Fruit fly (Drosophila melanogaster) whole organism, pupa: Measurements from ENCODE around the gene CrebA.

Experiments used
- CG10348 ChIP-seq: fragments of 200-800 bp; sonication (Bioruptor generic); IDR thresholded peaks from 2 replicates; pipeline ENCODE4 v1.3.6; 2022; ENCODE audit warnings: missing biosample characterization, missing genetic modification characterization
- CG12605 ChIP-seq: fragments of 200-800 bp; sonication (Bioruptor generic); IDR thresholded peaks from 2 replicates; pipeline ENCODE4 v1.3.6; 2022; ENCODE audit warnings: missing biosample characterization, missing genetic modification characterization
- CG13204 ChIP-seq: fragments of 200-800 bp; sonication (Bioruptor generic); optimal IDR thresholded peaks from 2 replicates; lab custom pipeline; 2018; ENCODE audit warnings: missing biosample characterization, mild to moderate bottlenecking, missing genetic modification characterization, moderate library complexity
- CG14655 ChIP-seq: fragments of 200-800 bp; sonication (Bioruptor generic); optimal IDR thresholded peaks from 3 replicates; lab custom pipeline; 2017; ENCODE audit warnings: mild to moderate bottlenecking, missing biosample characterization, missing genetic modification reagents, missing genetic modification characterization
- CG15710 ChIP-seq: fragments of 200-800 bp; sonication (Bioruptor generic); optimal IDR thresholded peaks from 2 replicates; lab custom pipeline; 2018; ENCODE audit warnings: missing biosample characterization, mild to moderate bottlenecking, missing genetic modification characterization, moderate library complexity
- CG17806 ChIP-seq: fragments of 200-800 bp; sonication (Bioruptor generic); optimal IDR thresholded peaks from 2 replicates; lab custom pipeline; 2018; ENCODE audit warnings: missing biosample characterization, mild to moderate bottlenecking, missing genetic modification characterization, moderate library complexity
- CG32121 ChIP-seq: fragments of 200-800 bp; sonication (Bioruptor generic); IDR thresholded peaks from 2 replicates; pipeline ENCODE4 v1.3.6; 2022; ENCODE audit warnings: missing biosample characterization, missing genetic modification characterization
- CG34367 ChIP-seq: fragments of 200-800 bp; sonication (Bioruptor generic); optimal IDR thresholded peaks from 2 replicates; lab custom pipeline; 2018; ENCODE audit warnings: missing biosample characterization, mild to moderate bottlenecking, missing genetic modification characterization
- CG4496 ChIP-seq: fragments of 200-800 bp; sonication (Bioruptor generic); IDR thresholded peaks from 3 replicates; pipeline ENCODE4 v1.3.6; 2022; ENCODE audit warnings: missing biosample characterization, missing genetic modification characterization
- CG8159 ChIP-seq: fragments of 200-800 bp; sonication (Bioruptor generic); optimal IDR thresholded peaks from 3 replicates; lab custom pipeline; 2018; ENCODE audit warnings: missing biosample characterization, mild to moderate bottlenecking, missing genetic modification characterization, moderate library complexity
- CG8301 ChIP-seq: fragments of 200-800 bp; sonication (Bioruptor generic); optimal IDR thresholded peaks from 2 replicates; lab custom pipeline; 2018; ENCODE audit warnings: missing biosample characterization, mild to moderate bottlenecking, missing genetic modification characterization
- CG9948 ChIP-seq: fragments of 200-800 bp; sonication (Bioruptor generic); optimal IDR thresholded peaks from 2 replicates; lab custom pipeline; 2018; ENCODE audit warnings: missing biosample characterization, mild to moderate bottlenecking, missing genetic modification characterization, moderate library complexity
- D1 ChIP-seq: fragments of 200-800 bp; sonication (Bioruptor generic); optimal IDR thresholded peaks from 2 replicates; lab custom pipeline; 2018; ENCODE audit warnings: missing biosample characterization, mild to moderate bottlenecking, missing genetic modification characterization, moderate library complexity
- EcR ChIP-seq: fragments of 200-800 bp; sonication (Bioruptor generic); optimal IDR thresholded peaks from 3 replicates; lab custom pipeline; 2019; ENCODE audit warnings: missing biosample characterization, missing genetic modification characterization, mild to moderate bottlenecking, moderate library complexity, missing genetic modification reagents
- Ets98B ChIP-seq: fragments of 200-800 bp; sonication (Bioruptor generic); IDR thresholded peaks from 2 replicates; pipeline ENCODE4 v1.3.6; 2022; ENCODE audit warnings: missing biosample characterization, missing genetic modification characterization
- Pif1A ChIP-seq: fragments of 200-800 bp; sonication (Bioruptor generic); optimal IDR thresholded peaks from 3 replicates; lab custom pipeline; 2016; ENCODE audit warnings: missing biosample characterization, missing genetic modification characterization
- Pif1B ChIP-seq: fragments of 200-800 bp; sonication (Bioruptor generic); optimal IDR thresholded peaks from 3 replicates; lab custom pipeline; 2016; ENCODE audit warnings: missing biosample characterization, missing genetic modification characterization
- Snoo ChIP-seq: fragments of 200-800 bp; sonication (Bioruptor generic); optimal IDR thresholded peaks from 3 replicates; lab custom pipeline; 2017; ENCODE audit warnings: missing biosample characterization, mild to moderate bottlenecking, missing genetic modification characterization, inconsistent platforms
- fd96Ca ChIP-seq: fragments of 200-800 bp; sonication (Bioruptor generic); IDR thresholded peaks from 3 replicates; pipeline ENCODE4 v1.3.6; 2022; ENCODE audit warnings: missing biosample characterization, missing genetic modification characterization
- gl ChIP-seq: fragments of 200-800 bp; sonication (Bioruptor generic); optimal IDR thresholded peaks from 2 replicates; lab custom pipeline; 2018; ENCODE audit warnings: missing biosample characterization, mild to moderate bottlenecking, missing genetic modification characterization
- rn ChIP-seq: fragments of 200-800 bp; sonication (Bioruptor generic); IDR thresholded peaks from 2 replicates; pipeline ENCODE4 v1.3.6; 2022; ENCODE audit warnings: missing biosample characterization, missing genetic modification characterization

CrebA gene

DNA sequence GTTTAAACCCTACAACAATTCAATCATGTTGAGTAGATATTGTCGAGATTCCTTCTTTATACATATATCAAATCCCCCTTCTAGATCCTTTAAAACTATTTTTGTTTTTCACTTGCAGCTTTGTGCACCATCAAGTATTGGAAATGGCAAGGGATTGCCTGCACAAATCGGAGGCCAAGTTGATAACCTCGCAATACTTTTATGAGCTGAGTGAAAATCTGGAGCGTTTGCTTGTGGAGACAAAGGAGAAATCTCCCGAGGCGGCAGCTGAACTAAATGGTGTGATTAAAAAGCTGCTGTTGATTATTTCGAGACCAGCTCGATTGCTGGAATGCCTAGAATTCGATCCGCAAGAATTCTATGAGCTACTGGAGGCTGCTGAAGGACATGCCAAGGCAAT lies 35.4 kb downstream of the CrebA start:
- TF ChIP-seq CG34367 (tag; lab: Kevin White, UChicago) = no peak
- TF ChIP-seq CG13204 (GFP tag; lab: Kevin White, UChicago) = no peak
- TF ChIP-seq gl = no peak
- TF ChIP-seq CG9948 (tag; lab: Kevin White, UChicago) = no peak
- TF ChIP-seq D1 (tag; lab: Kevin White, UChicago) = no peak
- no peak for TF ChIP-seq CG8159 (tag; lab: Kevin White, UChicago)
- TF ChIP-seq rn (GFP tag; lab: Robert Waterston, UW) = no peak
- TF ChIP-seq CG32121 (GFP tag; lab: Robert Waterston, UW) = no peak
- TF ChIP-seq CG10348 = no peak
- TF ChIP-seq CG17806 = no peak
- TF ChIP-seq EcR = no peak
- TF ChIP-seq CG15710 (tag; lab: Kevin White, UChicago) = no peak
- TF ChIP-seq Snoo = no peak

DNA sequence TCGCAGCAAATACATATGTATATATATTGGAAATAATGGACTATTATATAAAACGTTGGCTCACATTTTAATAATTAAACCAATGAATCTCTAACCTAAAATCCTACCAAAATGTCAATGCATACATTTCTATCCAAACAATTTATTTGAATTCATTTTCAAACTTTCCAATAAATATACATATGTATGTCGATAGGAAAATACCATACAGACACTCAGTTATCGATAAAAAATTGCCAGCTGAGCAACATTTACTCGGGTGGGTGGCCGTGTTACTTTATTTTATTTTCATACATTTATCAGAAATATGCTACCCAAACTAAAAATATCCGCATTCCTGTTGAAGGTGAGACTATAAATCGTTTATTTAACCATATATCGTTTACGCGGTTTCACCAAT lies 41.2 kb downstream of the CrebA start, which contains the start of gene Ufsp2:
Ufsp2 (plus strand) TSS at position 214 of the 400 bp plus-strand sequence.
- TF ChIP-seq EcR = no peak
- TF ChIP-seq gl = no peak
- TF ChIP-seq CG32121 (GFP tag; lab: Robert Waterston, UW) = no peak
- TF ChIP-seq CG10348 = no peak
- no peak for TF ChIP-seq rn (GFP tag; lab: Robert Waterston, UW)
- no peak for TF ChIP-seq CG17806
- TF ChIP-seq CG13204 (GFP tag; lab: Kevin White, UChicago) = no peak

- peak; percentile 79; the same call in 1 of the 2 replicates for TF ChIP-seq CG32121 (GFP tag; lab: Robert Waterston, UW)
- peak; percentile 2 for TF ChIP-seq gl
- TF ChIP-seq Pif1A (GFP tag; lab: Kevin White, UChicago) = no peak
- peak; percentile 45 for TF ChIP-seq CG34367 (tag; lab: Kevin White, UChicago)
- no peak for TF ChIP-seq CG13204 (GFP tag; lab: Kevin White, UChicago)
- peak; percentile 67 for TF ChIP-seq Snoo
- no peak for TF ChIP-seq CG8301 (tag; lab: Kevin White, UChicago)
- TF ChIP-seq rn (GFP tag; lab: Robert Waterston, UW) = peak; percentile 93
- TF ChIP-seq CG4496 (GFP tag; lab: Robert Waterston, UW) = peak; percentile 98
- TF ChIP-seq CG15710 (tag; lab: Kevin White, UChicago) = peak; percentile 70
- TF ChIP-seq Pif1B (GFP tag; lab: Kevin White, UChicago) = no peak
- peak; percentile 45 for TF ChIP-seq CG9948 (tag; lab: Kevin White, UChicago)
- peak; percentile 49 for TF ChIP-seq CG17806
- peak; percentile 89 for TF ChIP-seq fd96Ca
- TF ChIP-seq EcR = no peak
- no peak for TF ChIP-seq CG14655
- peak; percentile 97 for TF ChIP-seq Ets98B (GFP tag; lab: Robert Waterston, UW)
- no peak for TF ChIP-seq CG8159 (tag; lab: Kevin White, UChicago)
- no peak for TF ChIP-seq CG10348
- no peak for TF ChIP-seq D1 (tag; lab: Kevin White, UChicago)
- peak; percentile 91 for TF ChIP-seq CG12605 (GFP tag; lab: Robert Waterston, UW)
These were observed 45.3 kb downstream of the CrebA start, which contains the start of the genes mrn and CG12301 for dm6 chr3L:15580487-15580886. TSS of gene mrn (minus strand) at chr3L:15580537. TSS of gene CG12301 (plus strand) at chr3L:15580800.

DNA sequence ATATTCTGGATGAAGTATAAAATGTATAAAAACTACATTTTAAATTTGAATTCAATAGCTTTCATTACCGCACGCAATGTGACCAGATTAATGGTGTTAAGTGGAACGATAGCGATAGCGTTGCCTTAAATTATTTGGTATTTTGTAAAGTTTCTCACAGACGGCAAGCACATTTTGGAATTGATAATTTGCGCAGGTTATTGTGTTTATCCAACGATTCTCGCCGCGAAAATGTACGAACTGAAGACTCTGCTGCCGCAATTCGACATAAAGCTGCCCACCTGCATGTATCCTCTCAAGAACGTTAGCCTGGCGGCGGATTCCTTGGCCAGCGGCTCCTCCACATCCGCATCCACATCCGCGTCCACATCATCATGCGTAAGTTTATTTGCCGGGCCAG lies 48.3 kb downstream of the CrebA start, which contains the start of gene AIMP2:
AIMP2 (plus strand) TSS at position 135 of the 400 bp plus-strand sequence.
- TF ChIP-seq CG10348 (no peak), CG15710 (tag; lab: Kevin White, UChicago) (no peak), Pif1A (GFP tag; lab: Kevin White, UChicago) (no peak), gl (no peak), CG13204 (GFP tag; lab: Kevin White, UChicago) (no peak), Pif1B (GFP tag; lab: Kevin White, UChicago) (no peak), CG4496 (GFP tag; lab: Robert Waterston, UW) (no peak), CG32121 (GFP tag; lab: Robert Waterston, UW) (no peak), CG34367 (tag; lab: Kevin White, UChicago) (no peak), Ets98B (GFP tag; lab: Robert Waterston, UW) (no peak), EcR (no peak), CG8159 (tag; lab: Kevin White, UChicago) (no peak), Snoo (no peak), CG14655 (no peak), rn (GFP tag; lab: Robert Waterston, UW) (no peak), D1 (tag; lab: Kevin White, UChicago) (no peak), CG8301 (tag; lab: Kevin White, UChicago) (no peak)
- TF ChIP-seq, all 21 proteins: peak for 0

- peak; percentile 92 for TF ChIP-seq EcR
- TF ChIP-seq Ets98B (GFP tag; lab: Robert Waterston, UW) = peak; percentile 74
- TF ChIP-seq CG14655 = no peak
- TF ChIP-seq rn (GFP tag; lab: Robert Waterston, UW) = 0 out of 2 replicates have a peak, but pooled peaks have one; percentile 41
- peak; percentile 25 for TF ChIP-seq CG15710 (tag; lab: Kevin White, UChicago)
- peak; percentile 15 for TF ChIP-seq CG34367 (tag; lab: Kevin White, UChicago)
- TF ChIP-seq CG32121 (GFP tag; lab: Robert Waterston, UW) = peak; percentile 46
- TF ChIP-seq gl = peak; percentile 10
- peak; percentile 29 for TF ChIP-seq Pif1A (GFP tag; lab: Kevin White, UChicago)
- TF ChIP-seq D1 (tag; lab: Kevin White, UChicago) = no peak
- peak; percentile 31 for TF ChIP-seq CG8159 (tag; lab: Kevin White, UChicago)
- TF ChIP-seq CG10348 = no peak
- TF ChIP-seq fd96Ca = peak; percentile 53; the same call in 2 of the 3 replicates
- no peak for TF ChIP-seq CG9948 (tag; lab: Kevin White, UChicago)
- no peak for TF ChIP-seq CG13204 (GFP tag; lab: Kevin White, UChicago)
- peak; percentile 77 for TF ChIP-seq CG4496 (GFP tag; lab: Robert Waterston, UW)
- peak; percentile 52 for TF ChIP-seq Snoo
- TF ChIP-seq, all 21 proteins: peak for 12
These were observed 52.5 kb downstream of the CrebA start, which contains the start of gene CG7656 for dm6 chr3L:15587445-15588381. TSS of gene CG7656 (minus strand) at chr3L:15588175.
